Worm (Caenorhabditis elegans): ENCODE results near the gene T10D4.15.

ce11 chrII:3129007-3129406 lies 16.9 kb upstream of the T10D4.15 start, which contains the start of gene chil-24:
- TF ChIP-seq scrt-1 (GFP tag; IDR thresholded peaks at IDR 0.05), result no peak
- no peak for TF ChIP-seq ama-1 (optimal IDR thresholded peaks at IDR 0.05)
- no peak for TF ChIP-seq pes-1 (GFP tag; IDR thresholded peaks at IDR 0.05)
- TF ChIP-seq tbx-37 (GFP tag; conservative IDR thresholded peaks at IDR 0.05), result no peak
- TF ChIP-seq hnd-1 (tag; optimal IDR thresholded peaks at IDR 0.05), result no peak
- TF ChIP-seq tbx-11 (GFP tag; IDR thresholded peaks at IDR 0.05), result no peak
- no peak for TF ChIP-seq sea-1 (GFP tag; conservative IDR thresholded peaks at IDR 0.05)
- TF ChIP-seq aly-1 (tag; optimal IDR thresholded peaks at IDR 0.05), result no peak
- no peak for TF ChIP-seq ceh-13 (GFP tag; optimal IDR thresholded peaks at IDR 0.05)
- no peak for TF ChIP-seq B0310.2 (tag; optimal IDR thresholded peaks at IDR 0.05)
- TF ChIP-seq hmg-4 (GFP tag; optimal IDR thresholded peaks at IDR 0.05), result no peak
- no peak for TF ChIP-seq flt-1 (GFP tag; IDR thresholded peaks at IDR 0.05)
- no peak for TF ChIP-seq ets-7 (tag; optimal IDR thresholded peaks at IDR 0.05)

Data from whole organism, early embryonic.